Worm (Caenorhabditis elegans) whole organism, L3 larva: ENCODE results near the gene C03B1.6.

Experiments used
- R02D3.7 ChIP-seq: fragments of 150-350 bp; optimal IDR thresholded peaks from 2 replicates; lab custom pipeline; 2014; ENCODE audit warnings: missing biosample characterization, missing genetic modification characterization
- ama-1 ChIP-seq: fragments of 150-350 bp; optimal IDR thresholded peaks from 2 replicates; lab custom pipeline; 2018
- eor-1 ChIP-seq, 2 experiments: fragments of 150-350 bp; optimal IDR thresholded peaks; 2 replicates each; lab custom pipeline; 2014 to 2018; ENCODE audit warnings: missing biosample characterization in 2 of 2, missing genetic modification characterization in 2 of 2
- nhr-12 ChIP-seq: fragments of 150-350 bp; optimal IDR thresholded peaks from 2 replicates; lab custom pipeline; 2014; ENCODE audit warnings: missing biosample characterization, missing genetic modification characterization
- nhr-28 ChIP-seq: fragments of 150-350 bp; optimal IDR thresholded peaks from 2 replicates; lab custom pipeline; 2014; ENCODE audit warnings: missing biosample characterization, missing genetic modification characterization
- nhr-77 ChIP-seq: fragments of 150-350 bp; optimal IDR thresholded peaks from 2 replicates; lab custom pipeline; 2014; ENCODE audit warnings: missing biosample characterization, missing genetic modification characterization
- pqm-1 ChIP-seq: fragments of 150-350 bp; optimal IDR thresholded peaks from 2 replicates; lab custom pipeline; 2017; ENCODE audit warnings: missing biosample characterization, missing genetic modification characterization, inconsistent platforms
- tbx-2 ChIP-seq: sonication (generic microtip); optimal IDR thresholded peaks from 2 replicates; lab custom pipeline; 2016; ENCODE audit warnings: mild to moderate bottlenecking, missing genetic modification characterization, missing compliant biosample characterization
- ztf-4 ChIP-seq: fragments of 150-350 bp; optimal IDR thresholded peaks from 2 replicates; lab custom pipeline; 2014; ENCODE audit warnings: missing biosample characterization, missing genetic modification characterization

- no peak for TF ChIP-seq nhr-28 (tag; lab: Kevin White, UChicago)
- no peak for TF ChIP-seq R02D3.7 (tag; lab: Kevin White, UChicago)
- TF ChIP-seq ama-1 (lab: Kevin White, UChicago): no peak
- no peak for TF ChIP-seq tbx-2 (tag; lab: Kevin White, UChicago)
- no peak for TF ChIP-seq eor-1 (tag; optimal IDR thresholded peaks at IDR 0.05; lab: Kevin White, UChicago)
- no peak for TF ChIP-seq ztf-4 (tag; lab: Kevin White, UChicago)
- TF ChIP-seq nhr-12: no peak
- no peak for TF ChIP-seq pqm-1 (tag; lab: Kevin White, UChicago)
- no peak for TF ChIP-seq nhr-77 (tag; lab: Kevin White, UChicago)
Observed at ce11 chrX:6318803-6319202, 31.3 kb upstream of the C03B1.6 start.
